Worm (Caenorhabditis elegans) whole organism, midembryonic: ENCODE results near the gene T06E4.5.

Experiments
- med-1 ChIP-seq: sonication (generic microtip); optimal IDR thresholded peaks from 2 replicates; lab custom pipeline; 2017; ENCODE audit warnings: missing genetic modification characterization, mild to moderate bottlenecking, missing compliant biosample characterization, antibody characterized with exemption, missing genetic modification reagents; ENCODE audit not compliant: insufficient read depth
- tab-1 ChIP-seq: fragments of 200-800 bp; sonication (Bioruptor generic); IDR thresholded peaks from 2 replicates; pipeline ENCODE4 v1.3.6; 2022; ENCODE audit warnings: missing genetic modification characterization, missing compliant biosample characterization

- no peak for TF ChIP-seq med-1 (GFP tag; lab: Kevin White, UChicago)
- TF ChIP-seq tab-1 = no peak; the same call in 1 of the 2 replicates
These were observed 5.2 kb upstream of the T06E4.5 start, which contains the start of gene T06E4.7 for ce11 chrV:9625604-9626446.
